Fruit fly (Drosophila melanogaster) whole organism, embryonic: ENCODE results near the gene CG8369.

ENCODE experiments used
- B-H1 ChIP-seq: fragments of 200-800 bp; sonication (Bioruptor generic); IDR thresholded peaks from 3 replicates; pipeline ENCODE4 v1.3.6; 2022; ENCODE audit warnings: missing biosample characterization, missing genetic modification characterization
- CG10209 ChIP-seq: fragments of 200-800 bp; sonication (Bioruptor generic); optimal IDR thresholded peaks from 3 replicates; lab custom pipeline; 2017; ENCODE audit warnings: missing biosample characterization, mild to moderate bottlenecking, missing genetic modification characterization, missing genetic modification reagents
- CG10321 ChIP-seq: fragments of 200-800 bp; sonication (Bioruptor generic); IDR thresholded peaks from 2 replicates; pipeline ENCODE4 v1.3.6; 2022; ENCODE audit warnings: missing biosample characterization, missing genetic modification characterization
- CG10543 ChIP-seq: fragments of 200-800 bp; sonication (Bioruptor generic); optimal IDR thresholded peaks from 3 replicates; lab custom pipeline; 2017; ENCODE audit warnings: missing biosample characterization, mild to moderate bottlenecking, missing genetic modification characterization, moderate library complexity
- CG11093 ChIP-seq: fragments of 200-800 bp; sonication (Bioruptor generic); IDR thresholded peaks from 3 replicates; pipeline ENCODE4 v1.3.6; 2022; ENCODE audit warnings: missing biosample characterization, missing genetic modification characterization
- CG13424 ChIP-seq: fragments of 200-800 bp; sonication (Bioruptor generic); optimal IDR thresholded peaks from 2 replicates; lab custom pipeline; 2019; ENCODE audit warnings: missing biosample characterization, mild to moderate bottlenecking, missing genetic modification characterization, moderate library complexity
- CG13775 ChIP-seq: fragments of 200-800 bp; sonication (Bioruptor generic); optimal IDR thresholded peaks from 3 replicates; lab custom pipeline; 2017; ENCODE audit warnings: missing biosample characterization, mild to moderate bottlenecking, missing genetic modification characterization
- CG15073 ChIP-seq: fragments of 200-800 bp; sonication (Bioruptor generic); optimal IDR thresholded peaks from 2 replicates; lab custom pipeline; 2016; ENCODE audit warnings: missing biosample characterization, missing genetic modification characterization
- CG16815 ChIP-seq: fragments of 200-800 bp; sonication (Bioruptor generic); optimal IDR thresholded peaks from 3 replicates; lab custom pipeline; 2017; ENCODE audit warnings: missing biosample characterization, mild to moderate bottlenecking, missing genetic modification characterization
- CG16863 ChIP-seq: fragments of 200-800 bp; sonication (Bioruptor generic); optimal IDR thresholded peaks from 3 replicates; lab custom pipeline; 2016; ENCODE audit warnings: missing biosample characterization, missing genetic modification characterization
- CG17568 ChIP-seq: fragments of 200-800 bp; sonication (Bioruptor generic); optimal IDR thresholded peaks from 2 replicates; lab custom pipeline; 2018; ENCODE audit warnings: missing biosample characterization, mild to moderate bottlenecking, missing genetic modification characterization, moderate library complexity
- CG1832 ChIP-seq: fragments of 200-800 bp; sonication (Bioruptor generic); optimal IDR thresholded peaks from 2 replicates; lab custom pipeline; 2017; ENCODE audit warnings: missing biosample characterization, mild to moderate bottlenecking, missing genetic modification characterization, inconsistent platforms
- CG2129 ChIP-seq: fragments of 200-800 bp; sonication (Bioruptor generic); IDR thresholded peaks from 2 replicates; pipeline ENCODE4 v1.3.6; 2022; ENCODE audit warnings: missing biosample characterization, missing genetic modification characterization; ENCODE audit not compliant: partially characterized antibody
- CG2202 ChIP-seq: fragments of 200-800 bp; sonication (Bioruptor generic); optimal IDR thresholded peaks from 2 replicates; lab custom pipeline; 2018; ENCODE audit warnings: missing biosample characterization, mild to moderate bottlenecking, missing genetic modification characterization
- CG2712 ChIP-seq: fragments of 200-800 bp; optimal IDR thresholded peaks from 3 replicates; lab custom pipeline; 2019; ENCODE audit warnings: missing biosample characterization, mild to moderate bottlenecking, missing genetic modification characterization, moderate library complexity
- CG32532 ChIP-seq: fragments of 200-800 bp; sonication (Bioruptor generic); IDR thresholded peaks from 2 replicates; pipeline ENCODE4 v1.3.6; 2022; ENCODE audit warnings: missing biosample characterization, missing genetic modification characterization
- CG3726 ChIP-seq: fragments of 200-800 bp; sonication (Bioruptor generic); IDR thresholded peaks from 3 replicates; pipeline ENCODE4, ENCODE4 v1.3.6; 2022; ENCODE audit warnings: missing biosample characterization, missing genetic modification characterization
- CG3838 ChIP-seq: fragments of 200-800 bp; sonication (Bioruptor generic); optimal IDR thresholded peaks from 3 replicates; lab custom pipeline; 2016; ENCODE audit warnings: missing biosample characterization, missing genetic modification characterization
- CG5180 ChIP-seq: fragments of 200-800 bp; sonication (Bioruptor generic); optimal IDR thresholded peaks from 3 replicates; lab custom pipeline; 2017; ENCODE audit warnings: missing biosample characterization, missing genetic modification characterization, mild to moderate bottlenecking, moderate library complexity, missing genetic modification reagents
- CG6683 ChIP-seq: fragments of 200-800 bp; sonication (Bioruptor generic); optimal IDR thresholded peaks from 2 replicates; lab custom pipeline; 2017; ENCODE audit warnings: missing biosample characterization, mild to moderate bottlenecking, missing genetic modification characterization, missing genetic modification reagents
- CG7271 ChIP-seq: fragments of 200-800 bp; sonication (Bioruptor generic); optimal IDR thresholded peaks from 2 replicates; lab custom pipeline; 2018; ENCODE audit warnings: missing biosample characterization, mild to moderate bottlenecking, missing genetic modification characterization, moderate library complexity
- CG7372 ChIP-seq: fragments of 200-800 bp; sonication (Bioruptor generic); IDR thresholded peaks from 2 replicates; pipeline ENCODE4 v1.3.6; 2022; ENCODE audit warnings: missing biosample characterization, missing genetic modification characterization
- CG9932 ChIP-seq: fragments of 200-800 bp; sonication (Bioruptor generic); IDR thresholded peaks from 2 replicates; pipeline ENCODE4 v1.3.6; 2022; ENCODE audit warnings: missing biosample characterization, missing genetic modification characterization
- Dbx ChIP-seq: fragments of 200-800 bp; sonication (Bioruptor generic); IDR thresholded peaks from 3 replicates; pipeline ENCODE4 v1.3.6; 2022; ENCODE audit warnings: missing biosample characterization, missing genetic modification characterization
- Ets65A ChIP-seq: fragments of 200-800 bp; sonication (Bioruptor generic); peaks from one replicate; lab custom pipeline; 2016; ENCODE audit warnings: missing biosample characterization, missing genetic modification characterization
- Fer3 ChIP-seq: fragments of 200-800 bp; sonication (Bioruptor generic); optimal IDR thresholded peaks from 2 replicates; lab custom pipeline; 2018; ENCODE audit warnings: missing biosample characterization, mild to moderate bottlenecking, missing genetic modification characterization, moderate library complexity
- Hmx ChIP-seq: fragments of 200-800 bp; sonication (Bioruptor generic); optimal IDR thresholded peaks from 2 replicates; lab custom pipeline; 2016; ENCODE audit warnings: missing biosample characterization, missing genetic modification characterization
- Hsf ChIP-seq: fragments of 200-800 bp; sonication (Bioruptor generic); optimal IDR thresholded peaks from 3 replicates; lab custom pipeline; 2016; ENCODE audit warnings: missing biosample characterization, missing genetic modification characterization
- NFAT ChIP-seq: fragments of 200-800 bp; sonication (Bioruptor generic); IDR thresholded peaks from 2 replicates; pipeline ENCODE4 v1.3.6; 2022; ENCODE audit warnings: missing biosample characterization, missing genetic modification characterization
- Neu2 ChIP-seq: fragments of 200-800 bp; sonication (Bioruptor generic); optimal IDR thresholded peaks from 3 replicates; lab custom pipeline; 2016; ENCODE audit warnings: missing biosample characterization, missing genetic modification characterization, borderline replicate concordance
- Nf-YC ChIP-seq: fragments of 200-800 bp; optimal IDR thresholded peaks from 3 replicates; lab custom pipeline; 2019; ENCODE audit warnings: missing biosample characterization, mild to moderate bottlenecking, missing genetic modification characterization, moderate library complexity
- Spps ChIP-seq: fragments of 200-800 bp; sonication (Bioruptor generic); optimal IDR thresholded peaks from 2 replicates; lab custom pipeline; 2018; ENCODE audit warnings: missing biosample characterization, mild to moderate bottlenecking, missing genetic modification characterization
- Usf ChIP-seq: fragments of 200-800 bp; sonication (Bioruptor generic); optimal IDR thresholded peaks from 2 replicates; lab custom pipeline; 2017; ENCODE audit warnings: missing genotype, missing biosample characterization, missing genetic modification characterization
- Xbp1 ChIP-seq: fragments of 200-800 bp; sonication (Bioruptor generic); optimal IDR thresholded peaks from 3 replicates; lab custom pipeline; 2016; ENCODE audit warnings: missing biosample characterization, mild to moderate bottlenecking, missing genetic modification characterization
- YL-1 ChIP-seq: fragments of 200-800 bp; sonication (Bioruptor generic); optimal IDR thresholded peaks from 3 replicates; lab custom pipeline; 2017; ENCODE audit warnings: missing biosample characterization, mild to moderate bottlenecking, missing genetic modification characterization
- caup ChIP-seq: fragments of 200-800 bp; sonication (Bioruptor generic); optimal IDR thresholded peaks from 3 replicates; lab custom pipeline; 2017; ENCODE audit warnings: missing biosample characterization, mild to moderate bottlenecking, missing genetic modification characterization, moderate library complexity; ENCODE audit not compliant: severe bottlenecking
- crol ChIP-seq: fragments of 200-800 bp; sonication (Bioruptor generic); IDR thresholded peaks from 2 replicates; pipeline ENCODE4 v1.3.6; 2022; ENCODE audit warnings: missing biosample characterization, missing genetic modification characterization
- fd102C ChIP-seq: fragments of 200-800 bp; sonication (Bioruptor generic); optimal IDR thresholded peaks from 2 replicates; lab custom pipeline; 2018; ENCODE audit warnings: missing biosample characterization, mild to moderate bottlenecking, missing genetic modification characterization, moderate library complexity
- fd3F ChIP-seq: fragments of 200-800 bp; sonication (Bioruptor generic); optimal IDR thresholded peaks from 2 replicates; lab custom pipeline; 2018; ENCODE audit warnings: missing biosample characterization, mild to moderate bottlenecking, missing genetic modification characterization, moderate library complexity
- gcm ChIP-seq: fragments of 200-800 bp; sonication (Bioruptor generic); optimal IDR thresholded peaks from 2 replicates; lab custom pipeline; 2019; ENCODE audit warnings: missing biosample characterization, mild to moderate bottlenecking, missing genetic modification characterization, moderate library complexity
- gcm2 ChIP-seq: fragments of 200-800 bp; sonication (Bioruptor generic); optimal IDR thresholded peaks from 2 replicates; lab custom pipeline; 2016; ENCODE audit warnings: missing biosample characterization, missing genetic modification characterization
- hbn ChIP-seq: fragments of 200-800 bp; sonication (Bioruptor generic); IDR thresholded peaks from 2 replicates; pipeline ENCODE4 v1.3.6; 2022; ENCODE audit warnings: missing biosample characterization, missing genetic modification characterization; ENCODE audit not compliant: partially characterized antibody
- jumu ChIP-seq: fragments of 200-800 bp; sonication (Bioruptor generic); optimal IDR thresholded peaks from 3 replicates; lab custom pipeline; 2016; ENCODE audit warnings: missing biosample characterization, missing genetic modification characterization
- knrl ChIP-seq: fragments of 200-800 bp; sonication (Bioruptor generic); IDR thresholded peaks from 3 replicates; pipeline ENCODE4 v1.3.6; 2022; ENCODE audit warnings: missing biosample characterization, missing genetic modification characterization; ENCODE audit not compliant: partially characterized antibody
- mam ChIP-seq: fragments of 200-800 bp; sonication (Bioruptor generic); optimal IDR thresholded peaks from 3 replicates; lab custom pipeline; 2016; ENCODE audit warnings: missing biosample characterization, missing genetic modification characterization
- pzg ChIP-seq: fragments of 200-800 bp; sonication (Bioruptor generic); optimal IDR thresholded peaks from 3 replicates; lab custom pipeline; 2018; ENCODE audit warnings: missing biosample characterization, mild to moderate bottlenecking, missing genetic modification characterization, moderate library complexity
- scrt ChIP-seq: fragments of 200-800 bp; sonication (Bioruptor generic); optimal IDR thresholded peaks from 2 replicates; lab custom pipeline; 2018; ENCODE audit warnings: missing biosample characterization, mild to moderate bottlenecking, missing genetic modification characterization, moderate library complexity
- slbo ChIP-seq: fragments of 200-800 bp; sonication (Bioruptor generic); IDR thresholded peaks from 2 replicates; pipeline ENCODE4 v1.3.6; 2022; ENCODE audit warnings: missing biosample characterization, missing genetic modification characterization
- twi ChIP-seq: fragments of 200-800 bp; optimal IDR thresholded peaks from 2 replicates; lab custom pipeline; 2019; ENCODE audit warnings: missing biosample characterization, mild to moderate bottlenecking, missing genetic modification characterization, moderate library complexity
- unpg ChIP-seq: fragments of 200-800 bp; sonication (Bioruptor generic); optimal IDR thresholded peaks from 3 replicates; lab custom pipeline; 2018; ENCODE audit warnings: missing biosample characterization, mild to moderate bottlenecking, missing genetic modification characterization, moderate library complexity
- vnd ChIP-seq: fragments of 200-800 bp; sonication (Bioruptor generic); IDR thresholded peaks from 3 replicates; pipeline ENCODE4 v1.3.6; 2022; ENCODE audit warnings: missing biosample characterization, missing genetic modification characterization; ENCODE audit not compliant: partially characterized antibody

CG8369 gene

dm6 chr3R:8818239-8818638, 3.6 kb upstream of the CG8369 start (continued):
- TF ChIP-seq jumu (GFP tag; lab: Kevin White, UChicago) (peak; percentile 1), CG15073 (no peak), knrl (GFP tag; lab: Robert Waterston, UW) (0 out of 3 replicates have a peak, but pooled peaks have one; percentile 18), twi (no peak), CG32532 (GFP tag; lab: Robert Waterston, UW) (0 out of 2 replicates have a peak, but pooled peaks have one; percentile 6), CG7271 (tag; lab: Kevin White, UChicago) (no peak), Neu2 (peak; percentile 11), Spps (no peak), scrt (GFP tag; lab: Kevin White, UChicago) (no peak), gcm2 (no peak), CG10543 (GFP tag; lab: Kevin White, UChicago) (no peak), Xbp1 (GFP tag; lab: Kevin White, UChicago) (no peak), CG2129 (GFP tag; lab: Robert Waterston, UW) (no peak), Hsf (no peak), CG3726 (GFP tag; lab: Robert Waterston, UW) (no peak), fd102C (no peak), crol (GFP tag; lab: Robert Waterston, UW) (0 out of 2 replicates have a peak, but pooled peaks have one; percentile 42), Hmx (GFP tag; lab: Kevin White, UChicago) (no peak), Usf (GFP tag; lab: Kevin White, UChicago) (no peak), Fer3 (no peak), hbn (GFP tag; lab: Robert Waterston, UW) (no peak), fd3F (GFP tag; lab: Kevin White, UChicago) (no peak), vnd (no peak), Ets65A (GFP tag; lab: Kevin White, UChicago) (peak; percentile 60), mam (no peak), Nf-YC (no peak), CG13775 (GFP tag; lab: Kevin White, UChicago) (peak; percentile 79)

DNA sequence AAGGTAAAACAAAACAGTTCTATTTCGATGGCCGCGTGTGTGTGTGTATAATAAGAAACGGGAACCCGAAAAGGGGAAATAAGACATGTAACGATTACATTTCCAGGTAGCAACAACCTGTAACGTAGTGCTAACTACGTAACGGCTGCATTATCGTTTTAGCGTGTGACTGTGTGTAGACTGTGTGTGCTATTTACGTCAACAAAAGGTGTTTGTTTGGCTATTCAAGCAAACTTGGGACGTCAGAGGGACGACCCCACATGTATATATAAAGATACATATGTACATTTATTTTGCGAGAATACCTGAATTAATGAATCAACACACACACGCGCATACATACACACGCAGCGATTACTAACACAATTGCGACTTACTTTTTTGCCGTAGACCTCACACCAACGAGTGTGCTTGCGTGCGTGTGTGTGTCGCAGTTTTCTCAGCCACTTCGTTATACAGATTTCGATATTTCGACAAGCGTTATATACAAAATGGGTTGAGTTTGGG, 2.2 kb upstream of the CG8369 start:
- TF ChIP-seq YL-1 (GFP tag; lab: Kevin White, UChicago) (no peak), CG16815 (no peak), unpg (GFP tag; lab: Kevin White, UChicago) (no peak), CG5180 (GFP tag; lab: Kevin White, UChicago) (peak; percentile 30), CG3838 (no peak), B-H1 (no peak), CG2712 (tag; lab: Kevin White, UChicago) (no peak), slbo (no peak; the same call in 1 of the 2 replicates), CG7372 (no peak), CG13424 (no peak), Dbx (GFP tag; lab: Robert Waterston, UW) (peak; percentile 52; the same call in 1 of the 3 replicates), crol (GFP tag; lab: Robert Waterston, UW) (no peak), CG9932 (peak; percentile 32; the same call in 1 of the 2 replicates), CG2202 (no peak), CG10321 (no peak), CG11093 (GFP tag; lab: Robert Waterston, UW) (no peak), CG1832 (GFP tag; lab: Kevin White, UChicago) (no peak), gcm (no peak), CG17568 (GFP tag; lab: Kevin White, UChicago) (no peak), NFAT (GFP tag; lab: Robert Waterston, UW) (no peak; the same call in 1 of the 2 replicates), caup (GFP tag; lab: Kevin White, UChicago) (peak; percentile 55), CG6683 (GFP tag; lab: Kevin White, UChicago) (peak; percentile 36), pzg (GFP tag; lab: Kevin White, UChicago) (peak; percentile 8), CG16863 (GFP tag; lab: Kevin White, UChicago) (peak; percentile 43), CG10209 (peak; percentile 56), Ets65A (GFP tag; lab: Kevin White, UChicago) (no peak)
